Worm (Caenorhabditis elegans) whole organism, mixed stage, embryonic: ENCODE measurements around the gene sdz-20.
A peak's percentile ranks its signal among the peaks of the same experiment; 100 is the strongest.

ENCODE experiments used
- M03D4.4 ChIP-seq: sonication (generic microtip); optimal IDR thresholded peaks from 2 replicates; lab custom pipeline; 2017; ENCODE audit warnings: mild to moderate bottlenecking, missing genetic modification characterization, missing compliant biosample characterization
- blmp-1 ChIP-seq: fragments of 150-350 bp; optimal IDR thresholded peaks from 2 replicates; lab custom pipeline; 2014; ENCODE audit warnings: missing biosample characterization, missing genetic modification characterization
- ceh-39 ChIP-seq: fragments of 150-350 bp; optimal IDR thresholded peaks from 2 replicates; lab custom pipeline; 2014; ENCODE audit warnings: missing biosample characterization, missing genetic modification characterization
- ceh-43 ChIP-seq: fragments of 200-800 bp; sonication (Bioruptor generic); optimal IDR thresholded peaks from 2 replicates; lab custom pipeline; 2018; ENCODE audit warnings: mild to moderate bottlenecking, missing genetic modification characterization, moderate library complexity, missing compliant biosample characterization
- ces-1 ChIP-seq: fragments of 150-350 bp; optimal IDR thresholded peaks from 2 replicates; lab custom pipeline; 2014; ENCODE audit warnings: missing biosample characterization, missing genetic modification reagents, missing genetic modification characterization
- cnd-1 ChIP-seq: fragments of 200-800 bp; sonication (Bioruptor generic); optimal IDR thresholded peaks from 2 replicates; lab custom pipeline; 2018; ENCODE audit warnings: mild to moderate bottlenecking, missing genetic modification characterization, missing compliant biosample characterization
- drap-1 ChIP-seq: fragments of 200-800 bp; sonication (Bioruptor generic); optimal IDR thresholded peaks from 3 replicates; lab custom pipeline; 2018; ENCODE audit warnings: mild to moderate bottlenecking, missing genetic modification characterization, missing compliant biosample characterization
- elt-1 ChIP-seq: sonication (generic microtip); optimal IDR thresholded peaks from 2 replicates; lab custom pipeline; 2017; ENCODE audit warnings: missing genetic modification characterization, mild to moderate bottlenecking, missing compliant biosample characterization, antibody characterized with exemption, moderate library complexity, borderline replicate concordance; ENCODE audit not compliant: insufficient read depth
- elt-3 ChIP-seq: fragments of 150-350 bp; optimal IDR thresholded peaks from 2 replicates; lab custom pipeline; 2014; ENCODE audit warnings: missing biosample characterization, missing genetic modification characterization
- flh-1 ChIP-seq: fragments of 200-800 bp; sonication (Bioruptor generic); optimal IDR thresholded peaks from 2 replicates; lab custom pipeline; 2018; ENCODE audit warnings: mild to moderate bottlenecking, missing genetic modification characterization, moderate library complexity, missing compliant biosample characterization
- ham-2 ChIP-seq: fragments of 200-800 bp; sonication (Bioruptor generic); optimal IDR thresholded peaks from 2 replicates; lab custom pipeline; 2018; ENCODE audit warnings: mild to moderate bottlenecking, missing genetic modification characterization, missing compliant biosample characterization
- hlh-1 ChIP-seq: fragments of 150-350 bp; optimal IDR thresholded peaks from 2 replicates; lab custom pipeline; 2014; ENCODE audit warnings: missing biosample characterization, missing genetic modification reagents, missing genetic modification characterization
- lin-13 ChIP-seq: fragments of 150-350 bp; optimal IDR thresholded peaks from 2 replicates; lab custom pipeline; 2014; ENCODE audit warnings: missing biosample characterization, missing genetic modification characterization
- lsy-2 ChIP-seq: fragments of 150-350 bp; optimal IDR thresholded peaks from 2 replicates; lab custom pipeline; 2014; ENCODE audit warnings: missing biosample characterization, missing genetic modification characterization
- mep-1 ChIP-seq: fragments of 150-350 bp; optimal IDR thresholded peaks from 2 replicates; lab custom pipeline; 2017; ENCODE audit warnings: missing biosample characterization, missing genetic modification reagents, missing genetic modification characterization, inconsistent platforms
- mls-2 ChIP-seq: sonication (generic microtip); optimal IDR thresholded peaks from 2 replicates; lab custom pipeline; 2016; ENCODE audit warnings: mild to moderate bottlenecking, missing genetic modification characterization, moderate library complexity, missing compliant biosample characterization
- nhr-2 ChIP-seq: fragments of 150-350 bp; optimal IDR thresholded peaks from 2 replicates; lab custom pipeline; 2014; ENCODE audit warnings: missing biosample characterization, missing genetic modification characterization
- nhr-237 ChIP-seq: fragments of 150-350 bp; optimal IDR thresholded peaks from 2 replicates; lab custom pipeline; 2014; ENCODE audit warnings: missing biosample characterization, missing genetic modification characterization
- pha-4 ChIP-seq: fragments of 150-350 bp; optimal IDR thresholded peaks from 2 replicates; lab custom pipeline; 2018; ENCODE audit warnings: missing biosample characterization, missing genetic modification reagents, missing genetic modification characterization
- sem-2 ChIP-seq: fragments of 200-800 bp; sonication (Bioruptor generic); optimal IDR thresholded peaks from 2 replicates; lab custom pipeline; 2018; ENCODE audit warnings: mild to moderate bottlenecking, missing genetic modification characterization, missing compliant biosample characterization
- snpc-4 ChIP-seq: fragments of 150-350 bp; optimal IDR thresholded peaks from 2 replicates; lab custom pipeline; 2014; ENCODE audit warnings: missing biosample characterization, missing genetic modification characterization
- sptf-1 ChIP-seq: sonication (generic microtip); optimal IDR thresholded peaks from 2 replicates; lab custom pipeline; 2017; ENCODE audit warnings: mild to moderate bottlenecking, missing genetic modification characterization, moderate library complexity, missing compliant biosample characterization
- tbx-8 ChIP-seq: fragments of 200-800 bp; sonication (Bioruptor generic); optimal IDR thresholded peaks from 2 replicates; lab custom pipeline; 2018; ENCODE audit warnings: mild to moderate bottlenecking, missing genetic modification characterization, moderate library complexity, missing compliant biosample characterization
- unc-120 ChIP-seq: sonication (generic microtip); optimal IDR thresholded peaks from 2 replicates; lab custom pipeline; 2017; ENCODE audit warnings: missing genetic modification characterization, missing compliant biosample characterization; ENCODE audit not compliant: poor library complexity, severe bottlenecking
- unc-39 ChIP-seq: fragments of 150-350 bp; optimal IDR thresholded peaks from 2 replicates; lab custom pipeline; 2014; ENCODE audit warnings: missing biosample characterization, missing genetic modification characterization
- unc-62 ChIP-seq: fragments of 150-350 bp; optimal IDR thresholded peaks from 2 replicates; lab custom pipeline; 2014; ENCODE audit warnings: missing biosample characterization, missing genetic modification reagents, missing genetic modification characterization
- zip-8 ChIP-seq: fragments of 150-350 bp; optimal IDR thresholded peaks from 2 replicates; lab custom pipeline; 2014; ENCODE audit warnings: missing biosample characterization, missing genetic modification characterization
- ztf-11 ChIP-seq: fragments of 150-350 bp; optimal IDR thresholded peaks from 2 replicates; lab custom pipeline; 2014; ENCODE audit warnings: missing biosample characterization, missing genetic modification characterization

sdz-20 gene

DNA sequence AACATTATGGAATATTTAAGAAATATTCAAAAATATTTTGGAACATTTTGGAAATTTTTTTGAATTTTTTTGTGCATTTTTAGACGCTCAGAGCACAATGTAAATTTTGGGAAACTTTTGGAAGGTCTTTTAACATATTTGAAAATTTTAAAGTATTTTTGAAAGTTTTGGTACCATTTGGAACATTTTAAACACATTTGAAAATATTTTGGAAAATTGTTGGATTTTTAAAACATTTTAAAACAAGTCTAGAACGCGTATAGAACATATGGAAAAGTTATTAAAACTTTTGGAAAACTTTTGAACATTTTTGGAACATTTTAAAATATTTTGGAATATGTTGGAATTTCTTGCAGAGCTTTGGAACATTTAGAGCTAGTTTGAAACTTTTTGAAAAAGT is at the start of gene sdz-20:
Gene sdz-20 (plus strand): TSS at position 301 of the 400 bp plus-strand sequence.
- no peak for TF ChIP-seq M03D4.4 (tag; lab: Kevin White, UChicago)
- TF ChIP-seq ces-1 (GFP tag; lab: Kevin White, UChicago) = no peak
- TF ChIP-seq ceh-43 (GFP tag; lab: Kevin White, UChicago) = no peak
- no peak for TF ChIP-seq mep-1 (tag; lab: Kevin White, UChicago)
- no peak for TF ChIP-seq zip-8 (tag; lab: Kevin White, UChicago)
- no peak for TF ChIP-seq blmp-1 (tag; lab: Kevin White, UChicago)
- TF ChIP-seq cnd-1 (tag; lab: Kevin White, UChicago) = no peak
- no peak for TF ChIP-seq mls-2 (tag; lab: Kevin White, UChicago)
- TF ChIP-seq lin-13 = no peak
- no peak for TF ChIP-seq tbx-8 (GFP tag; lab: Kevin White, UChicago)
- TF ChIP-seq unc-39 (tag; lab: Kevin White, UChicago) = no peak
- TF ChIP-seq sptf-1 (tag; lab: Kevin White, UChicago) = no peak
- no peak for TF ChIP-seq sem-2 (GFP tag; lab: Kevin White, UChicago)
- no peak for TF ChIP-seq nhr-237 (tag; lab: Kevin White, UChicago)
- no peak for TF ChIP-seq lsy-2 (tag; lab: Kevin White, UChicago)
- no peak for TF ChIP-seq elt-1 (tag; lab: Kevin White, UChicago)
- TF ChIP-seq ztf-11 (tag; lab: Kevin White, UChicago) = no peak
- no peak for TF ChIP-seq unc-62 (GFP tag; lab: Kevin White, UChicago)
- TF ChIP-seq nhr-2 (tag; lab: Kevin White, UChicago) = no peak
- no peak for TF ChIP-seq pha-4 (tag; lab: Kevin White, UChicago)

DNA sequence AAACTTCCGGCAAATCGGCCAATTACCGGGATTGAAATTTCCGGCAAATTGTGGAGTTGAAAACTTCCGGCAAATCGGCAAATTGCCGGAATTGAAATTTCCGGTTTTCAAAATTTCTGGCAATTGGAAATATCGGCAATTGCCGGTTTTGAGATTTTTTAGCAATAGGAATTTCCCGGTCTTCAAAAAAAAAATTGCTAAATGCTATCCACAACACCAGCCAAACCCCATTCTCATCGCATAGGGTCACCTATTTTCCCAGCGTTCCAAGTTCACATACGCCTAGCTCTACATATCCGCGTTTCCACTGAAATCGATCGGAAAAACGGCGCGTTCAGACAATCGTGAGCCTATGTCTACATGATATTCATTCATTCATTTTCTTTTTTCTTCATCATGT is 48.4 kb upstream of the sdz-20 start, which contains the start of gene F56A8.8:
Gene F56A8.8 (plus strand): TSS at position 301 of the 400 bp plus-strand sequence.
- TF ChIP-seq ces-1 (GFP tag; lab: Kevin White, UChicago) (no peak), ham-2 (GFP tag; lab: Kevin White, UChicago) (no peak), hlh-1 (tag; lab: Kevin White, UChicago) (no peak), unc-120 (tag; lab: Kevin White, UChicago) (no peak), blmp-1 (tag; lab: Kevin White, UChicago) (no peak), M03D4.4 (tag; lab: Kevin White, UChicago) (no peak), sptf-1 (tag; lab: Kevin White, UChicago) (no peak), flh-1 (GFP tag; lab: Kevin White, UChicago) (no peak), unc-62 (GFP tag; lab: Kevin White, UChicago) (no peak), ceh-39 (tag; lab: Kevin White, UChicago) (no peak), snpc-4 (tag; lab: Kevin White, UChicago) (no peak), tbx-8 (GFP tag; lab: Kevin White, UChicago) (no peak), elt-3 (tag; lab: Kevin White, UChicago) (no peak), lsy-2 (tag; lab: Kevin White, UChicago) (no peak), nhr-2 (tag; lab: Kevin White, UChicago) (no peak)

DNA sequence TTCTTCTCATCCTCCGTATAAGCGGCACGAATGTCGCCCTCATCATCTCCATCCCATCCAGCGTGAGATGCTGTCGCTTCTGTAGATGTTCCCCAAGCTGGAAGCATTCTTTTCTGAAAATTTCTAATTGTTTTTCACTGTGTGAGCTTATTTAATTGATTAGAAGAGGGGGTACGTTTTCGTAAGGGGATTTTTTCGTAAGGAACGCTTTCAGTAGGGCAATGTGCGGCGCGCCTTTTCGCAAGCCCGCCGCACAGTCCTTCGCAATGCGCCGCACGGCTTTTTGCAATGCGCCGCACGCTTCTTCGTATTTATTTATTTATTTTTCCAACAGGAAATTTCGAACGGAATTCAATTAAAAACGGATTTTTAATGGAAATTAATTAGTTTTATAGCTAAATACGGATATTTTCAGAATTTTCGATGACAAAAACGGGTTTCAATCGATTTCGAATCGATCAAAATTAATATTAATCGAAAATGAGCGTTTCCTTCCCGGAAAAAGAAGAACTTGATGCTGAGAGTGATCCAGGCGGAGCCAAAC is 40.8 kb upstream of the sdz-20 start, which contains the start of gene set-25:
Gene set-25 (minus strand): TSS at position 120 of the 544 bp plus-strand sequence.
- TF ChIP-seq drap-1 (GFP tag; lab: Kevin White, UChicago) (peak; percentile 14), sptf-1 (tag; lab: Kevin White, UChicago) (peak; percentile 50), mls-2 (tag; lab: Kevin White, UChicago) (peak; percentile 51), M03D4.4 (tag; lab: Kevin White, UChicago) (peak; percentile 43), ceh-43 (GFP tag; lab: Kevin White, UChicago) (peak; percentile 59)

DNA sequence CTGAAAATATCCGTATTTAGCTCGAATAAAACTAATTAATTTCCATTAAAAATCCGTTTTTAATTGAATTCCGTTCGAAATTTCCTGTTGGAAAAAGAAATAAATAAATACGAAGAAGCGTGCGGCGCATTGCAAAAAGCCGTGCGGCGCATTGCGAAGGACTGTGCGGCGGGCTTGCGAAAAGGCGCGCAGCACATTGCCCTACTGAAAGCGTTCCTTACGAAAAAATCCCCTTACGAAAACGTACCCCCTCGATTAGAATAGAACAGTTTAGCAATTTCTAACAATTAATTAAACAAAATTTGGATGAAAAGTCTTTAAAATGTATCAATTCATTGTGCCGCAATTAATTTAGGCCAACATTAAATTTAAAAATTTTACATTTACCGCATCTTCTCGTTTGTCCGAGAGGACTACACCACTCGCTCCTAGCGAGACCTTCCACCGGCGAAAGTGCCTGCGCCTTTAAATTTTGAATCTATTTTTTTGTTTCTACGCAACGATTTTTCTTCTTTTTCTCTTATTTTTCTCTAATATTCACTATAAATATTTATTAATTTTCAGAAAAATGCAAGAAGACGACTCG is 37.5 kb upstream of the sdz-20 start, which contains the start of gene npp-18:
Gene npp-18 (plus strand): TSS at position 565 of the 586 bp plus-strand sequence.
- TF ChIP-seq mep-1 (tag; lab: Kevin White, UChicago) (peak; percentile 16), ces-1 (GFP tag; lab: Kevin White, UChicago) (peak; percentile 60), pha-4 (tag; lab: Kevin White, UChicago) (peak; percentile 13), lin-13 (peak; percentile 16), lsy-2 (tag; lab: Kevin White, UChicago) (peak; percentile 49)
- TF ChIP-seq, all 35 proteins: peak for 5; not testable (repeated sequence) for 30
